In the genomic region with DNA sequence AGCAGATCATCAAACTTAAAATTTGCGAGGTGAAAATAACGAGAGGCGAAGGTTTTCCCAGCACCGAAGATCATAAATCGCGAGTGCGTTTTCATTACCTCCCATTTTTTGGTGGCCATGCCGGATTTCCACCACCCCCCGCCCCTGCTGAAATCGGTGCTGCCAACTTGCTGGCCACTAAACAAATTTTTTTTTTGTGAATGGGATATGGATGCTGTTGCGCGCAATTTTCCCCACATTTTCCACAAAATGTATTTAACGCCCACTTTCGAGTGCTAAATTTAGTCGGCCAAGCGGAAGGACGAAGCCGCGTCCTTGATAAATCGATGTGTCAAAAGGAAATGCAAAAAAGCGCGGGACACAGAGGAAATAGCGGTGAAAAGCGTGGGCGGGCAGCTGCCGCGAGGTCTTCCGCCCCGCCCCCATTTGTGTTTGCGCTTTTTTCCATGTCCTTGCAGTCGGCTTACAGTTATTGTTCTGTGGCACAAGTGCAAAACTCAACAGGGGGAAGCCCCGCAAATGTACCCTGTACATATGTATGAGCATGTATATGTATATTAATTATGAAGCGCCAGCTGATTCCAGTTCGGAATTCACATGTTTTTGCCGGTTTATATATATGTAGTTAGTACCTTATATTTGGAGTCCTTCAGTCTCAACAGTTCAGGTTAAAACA, we compare ENCODE assay signal across 4 fruit fly cellular contexts.
A peak's percentile ranks its signal among the peaks of the same experiment; 100 is the strongest.
TF ChIP-seq lines count a peak whose summit lies in the region.

No protein-coding gene starts in this region.

- TF ChIP-seq CTCF in whole organism, embryonic (GFP tag; optimal IDR thresholded peaks at IDR 0.05; lab: Kevin White, UChicago): no peak

TF ChIP-seq in whole organism, embryonic, 481 proteins besides CTCF, POLR2A, EP300 and RAD21 (continues in another document):
- no peak for TF ChIP-seq nerfin-2 (GFP tag; IDR thresholded peaks at IDR 0.05; lab: Robert Waterston, UW; ENCODE audit: partially characterized antibody)
- peak; percentile 28 for TF ChIP-seq Max (GFP tag; optimal IDR thresholded peaks at IDR 0.05; lab: Kevin White, UChicago)
- no peak for TF ChIP-seq fd102C (GFP tag; optimal IDR thresholded peaks at IDR 0.05; lab: Kevin White, UChicago)
- TF ChIP-seq lab (GFP tag; optimal IDR thresholded peaks at IDR 0.05; lab: Kevin White, UChicago): no peak
- peak; percentile 79 for TF ChIP-seq CG32772 (GFP tag; IDR thresholded peaks at IDR 0.05; lab: Robert Waterston, UW)
- TF ChIP-seq chm (GFP tag; IDR thresholded peaks at IDR 0.05; lab: Robert Waterston, UW): 0 out of 2 replicates have a peak, but pooled peaks have one; percentile 48
- TF ChIP-seq sqz (GFP tag; optimal IDR thresholded peaks at IDR 0.05; lab: Kevin White, UChicago): peak; percentile 75
- peak; percentile 88 for TF ChIP-seq crol (GFP tag; IDR thresholded peaks at IDR 0.05; lab: Robert Waterston, UW)
- peak; percentile 39 for TF ChIP-seq CG17385 (GFP tag; optimal IDR thresholded peaks at IDR 0.05; lab: Kevin White, UChicago)
- 0 out of 3 replicates have a peak, but pooled peaks have one; percentile 12 for TF ChIP-seq zfh1 (GFP tag; IDR thresholded peaks at IDR 0.05; lab: Robert Waterston, UW)
- 0 out of 3 replicates have a peak, but pooled peaks have one; percentile 35 for TF ChIP-seq mld (GFP tag; IDR thresholded peaks at IDR 0.05; lab: Robert Waterston, UW; ENCODE audit: partially characterized antibody)
- 0 out of 2 replicates have a peak, but pooled peaks have one; percentile 28 for TF ChIP-seq Ptx1 (GFP tag; IDR thresholded peaks at IDR 0.05; lab: Robert Waterston, UW)
- no peak for TF ChIP-seq HLH4C (GFP tag; IDR thresholded peaks at IDR 0.05; lab: Robert Waterston, UW; ENCODE audit: partially characterized antibody)
- TF ChIP-seq CG1603 (tag; optimal IDR thresholded peaks at IDR 0.05; lab: Kevin White, UChicago): peak; percentile 6
- TF ChIP-seq unc-4 (GFP tag; IDR thresholded peaks at IDR 0.05; lab: Robert Waterston, UW; ENCODE audit: partially characterized antibody): no peak
- peak; percentile 9 for TF ChIP-seq CG12769 (tag; optimal IDR thresholded peaks at IDR 0.05; lab: Kevin White, UChicago)
- TF ChIP-seq scrt (GFP tag; optimal IDR thresholded peaks at IDR 0.05; lab: Kevin White, UChicago): peak; percentile 37
- TF ChIP-seq CG2889 (GFP tag; IDR thresholded peaks at IDR 0.05; lab: Robert Waterston, UW): no peak

TF ChIP-seq in whole organism, prepupa, 60 proteins besides CTCF, POLR2A, EP300 and RAD21:
- TF ChIP-seq pdm3 (GFP tag; optimal IDR thresholded peaks at IDR 0.05; lab: Kevin White, UChicago) (no peak), dac (GFP tag; optimal IDR thresholded peaks at IDR 0.05; lab: Kevin White, UChicago) (no peak), Eip78C (GFP tag; lab: Kevin White, UChicago) (peak; percentile 50), eg (GFP tag; IDR thresholded peaks at IDR 0.05; lab: Robert Waterston, UW) (peak; percentile 40; the same call in 1 of the 3 replicates), svp (GFP tag; lab: Kevin White, UChicago) (peak; percentile 55), CG11762 (GFP tag; optimal IDR thresholded peaks at IDR 0.05; lab: Kevin White, UChicago; ENCODE audit: insufficient read depth) (peak; percentile 7), Hr38 (GFP tag; optimal IDR thresholded peaks at IDR 0.05; lab: Kevin White, UChicago) (no peak), CG6163 (GFP tag; IDR thresholded peaks at IDR 0.05; lab: Robert Waterston, UW) (0 out of 3 replicates have a peak, but pooled peaks have one; percentile 36)

TF ChIP-seq in whole organism, pupa, 21 proteins besides CTCF, POLR2A, EP300 and RAD21:
- TF ChIP-seq Pif1B (GFP tag; optimal IDR thresholded peaks at IDR 0.05; lab: Kevin White, UChicago) (no peak), rn (GFP tag; IDR thresholded peaks at IDR 0.05; lab: Robert Waterston, UW) (0 out of 2 replicates have a peak, but pooled peaks have one; percentile 6)

TF ChIP-seq in whole organism, wandering third instar larva, 38 proteins besides CTCF, POLR2A, EP300 and RAD21:
- TF ChIP-seq Rel (GFP tag; optimal IDR thresholded peaks at IDR 0.05; lab: Kevin White, UChicago) (no peak), Rel (tag; optimal IDR thresholded peaks at IDR 0.05; lab: Kevin White, UChicago) (peak; percentile 91), Hnf4 (GFP tag; optimal IDR thresholded peaks at IDR 0.05; lab: Kevin White, UChicago) (no peak)
